Worm (Caenorhabditis elegans) whole organism, midembryonic: Measurements from ENCODE around the gene idpb-2.

Experiments used
- T22C8.4 ChIP-seq: fragments of 200-800 bp; sonication (Bioruptor generic); IDR thresholded peaks from 2 replicates; pipeline ENCODE4 v1.3.6; 2022; ENCODE audit warnings: missing genetic modification characterization, missing compliant biosample characterization
- cog-1 ChIP-seq: sonication (generic microtip); optimal IDR thresholded peaks from 2 replicates; lab custom pipeline; 2016; ENCODE audit warnings: missing genetic modification characterization, missing compliant biosample characterization
- flt-1 ChIP-seq: fragments of 200-800 bp; sonication (Bioruptor generic); IDR thresholded peaks from 2 replicates; pipeline ENCODE4 v1.3.6; 2022; ENCODE audit warnings: missing genetic modification characterization, missing compliant biosample characterization
- klf-2 ChIP-seq: fragments of 200-800 bp; sonication (Bioruptor generic); conservative IDR thresholded peaks from 2 replicates; pipeline ENCODE4 v1.3.6; 2022; ENCODE audit warnings: missing genetic modification reagents, missing genetic modification characterization, missing compliant biosample characterization
- med-1 ChIP-seq: sonication (generic microtip); optimal IDR thresholded peaks from 2 replicates; lab custom pipeline; 2017; ENCODE audit warnings: missing genetic modification characterization, mild to moderate bottlenecking, missing compliant biosample characterization, antibody characterized with exemption, missing genetic modification reagents; ENCODE audit not compliant: insufficient read depth
- ref-1 ChIP-seq: fragments of 200-800 bp; sonication (Bioruptor generic); conservative IDR thresholded peaks from 2 replicates; pipeline ENCODE4 v1.3.6; 2022; ENCODE audit warnings: missing genetic modification reagents, missing genetic modification characterization, missing compliant biosample characterization
- tab-1 ChIP-seq: fragments of 200-800 bp; sonication (Bioruptor generic); IDR thresholded peaks from 2 replicates; pipeline ENCODE4 v1.3.6; 2022; ENCODE audit warnings: missing genetic modification characterization, missing compliant biosample characterization
- ztf-23 ChIP-seq: fragments of 200-800 bp; sonication (Bioruptor generic); IDR thresholded peaks from 2 replicates; pipeline ENCODE4 v1.3.6; 2022; ENCODE audit warnings: missing genetic modification reagents, missing genetic modification characterization, missing compliant biosample characterization
- ztf-29 ChIP-seq: fragments of 200-800 bp; sonication (Bioruptor generic); IDR thresholded peaks from 2 replicates; pipeline ENCODE4 v1.3.6; 2022; ENCODE audit warnings: missing genetic modification reagents, missing genetic modification characterization, missing compliant biosample characterization

idpb-2 gene

ce11 chrII:5055129-5055666, 14.2 kb downstream of the idpb-2 start, which contains the start of the genes ify-1 and rpl-22:
Gene ify-1 (minus strand): TSS chrII:5055179.
Gene rpl-22 (plus strand): TSS chrII:5055616.
- peak; percentile 83 for TF ChIP-seq ztf-23 (GFP tag; lab: Robert Waterston, UW)
- TF ChIP-seq med-1 (GFP tag; lab: Kevin White, UChicago), result no peak
- peak; percentile 65 for TF ChIP-seq cog-1 (tag; lab: Kevin White, UChicago)
- peak; percentile 77 for TF ChIP-seq flt-1
- peak; percentile 72; the same call in 1 of the 2 replicates for TF ChIP-seq T22C8.4
- no peak for TF ChIP-seq klf-2 (GFP tag; lab: Robert Waterston, UW)
- no peak for TF ChIP-seq tab-1 (GFP tag; lab: Robert Waterston, UW)

- TF ChIP-seq klf-2 (GFP tag; lab: Robert Waterston, UW), result no peak
- TF ChIP-seq ref-1 (GFP tag; lab: Robert Waterston, UW), result no peak
- TF ChIP-seq T22C8.4, result no peak
- TF ChIP-seq ztf-23 (GFP tag; lab: Robert Waterston, UW), result no peak
- TF ChIP-seq flt-1, result no peak
- no peak for TF ChIP-seq med-1 (GFP tag; lab: Kevin White, UChicago)
- no peak for TF ChIP-seq ztf-29 (GFP tag; lab: Robert Waterston, UW)
Measured at ce11 chrII:5050776-5051175, 18.6 kb downstream of the idpb-2 start.

ce11 chrII:5049865-5050342, 19.5 kb downstream of the idpb-2 start, which contains the start of gene F33G12.6:
Gene F33G12.6 (plus strand): TSS chrII:5049915.
- TF ChIP-seq med-1 (GFP tag; lab: Kevin White, UChicago), result no peak
- no peak for TF ChIP-seq tab-1 (GFP tag; lab: Robert Waterston, UW)
- TF ChIP-seq klf-2 (GFP tag; lab: Robert Waterston, UW), result no peak
- no peak for TF ChIP-seq ztf-29 (GFP tag; lab: Robert Waterston, UW)
- TF ChIP-seq flt-1, result no peak
- no peak for TF ChIP-seq ref-1 (GFP tag; lab: Robert Waterston, UW)
- TF ChIP-seq T22C8.4, result no peak
- TF ChIP-seq ztf-23 (GFP tag; lab: Robert Waterston, UW), result no peak
- TF ChIP-seq cog-1 (tag; lab: Kevin White, UChicago), result no peak

ce11 chrII:5049249-5049648, 20.2 kb downstream of the idpb-2 start:
- TF ChIP-seq tab-1 (GFP tag; lab: Robert Waterston, UW), result no peak
- TF ChIP-seq ref-1 (GFP tag; lab: Robert Waterston, UW), result no peak
- no peak for TF ChIP-seq med-1 (GFP tag; lab: Kevin White, UChicago)
- TF ChIP-seq cog-1 (tag; lab: Kevin White, UChicago), result no peak
- TF ChIP-seq flt-1, result no peak
- no peak for TF ChIP-seq ztf-29 (GFP tag; lab: Robert Waterston, UW)
- TF ChIP-seq ztf-23 (GFP tag; lab: Robert Waterston, UW), result no peak
- no peak for TF ChIP-seq klf-2 (GFP tag; lab: Robert Waterston, UW)
- TF ChIP-seq T22C8.4, result no peak

- TF ChIP-seq klf-2 (GFP tag; lab: Robert Waterston, UW), result no peak
- TF ChIP-seq med-1 (GFP tag; lab: Kevin White, UChicago), result no peak
- no peak for TF ChIP-seq flt-1
- no peak for TF ChIP-seq tab-1 (GFP tag; lab: Robert Waterston, UW)
- no peak for TF ChIP-seq ref-1 (GFP tag; lab: Robert Waterston, UW)
- no peak for TF ChIP-seq ztf-29 (GFP tag; lab: Robert Waterston, UW)
- TF ChIP-seq cog-1 (tag; lab: Kevin White, UChicago), result no peak
- no peak for TF ChIP-seq T22C8.4
- TF ChIP-seq ztf-23 (GFP tag; lab: Robert Waterston, UW), result no peak
Measured at ce11 chrII:5048185-5048795, 21.1 kb downstream of the idpb-2 start.

- TF ChIP-seq flt-1 (no peak), ztf-23 (GFP tag; lab: Robert Waterston, UW) (no peak), cog-1 (tag; lab: Kevin White, UChicago) (peak; percentile 7)
Measured at ce11 chrII:5047279-5047678, 22.1 kb downstream of the idpb-2 start.

ce11 chrII:5046209-5047200, 22.9 kb downstream of the idpb-2 start:
- TF ChIP-seq ztf-23 (GFP tag; lab: Robert Waterston, UW) (no peak), klf-2 (GFP tag; lab: Robert Waterston, UW) (no peak), T22C8.4 (no peak)

ce11 chrII:5042381-5042930, 27.0 kb downstream of the idpb-2 start:
- TF ChIP-seq flt-1, result no peak

ce11 chrII:5040631-5041156, 28.7 kb downstream of the idpb-2 start, which contains the start of gene F33G12.7:
Gene F33G12.7 (minus strand): TSS chrII:5040681.
- no peak for TF ChIP-seq med-1 (GFP tag; lab: Kevin White, UChicago)
- no peak for TF ChIP-seq ztf-29 (GFP tag; lab: Robert Waterston, UW)
- no peak for TF ChIP-seq cog-1 (tag; lab: Kevin White, UChicago)
- no peak for TF ChIP-seq T22C8.4
- TF ChIP-seq klf-2 (GFP tag; lab: Robert Waterston, UW), result no peak
- TF ChIP-seq ref-1 (GFP tag; lab: Robert Waterston, UW), result no peak
- no peak for TF ChIP-seq flt-1
- TF ChIP-seq ztf-23 (GFP tag; lab: Robert Waterston, UW), result no peak
- no peak for TF ChIP-seq tab-1 (GFP tag; lab: Robert Waterston, UW)
